Worm (Caenorhabditis elegans): Measurements from ENCODE around the gene Y57A10B.7.
"Not testable (repeated sequence)": the region's sequence is repeated elsewhere in the genome, so short reads cannot be mapped to it uniquely, and the experiment has no call there.

The Y57A10B.7 gene

DNA sequence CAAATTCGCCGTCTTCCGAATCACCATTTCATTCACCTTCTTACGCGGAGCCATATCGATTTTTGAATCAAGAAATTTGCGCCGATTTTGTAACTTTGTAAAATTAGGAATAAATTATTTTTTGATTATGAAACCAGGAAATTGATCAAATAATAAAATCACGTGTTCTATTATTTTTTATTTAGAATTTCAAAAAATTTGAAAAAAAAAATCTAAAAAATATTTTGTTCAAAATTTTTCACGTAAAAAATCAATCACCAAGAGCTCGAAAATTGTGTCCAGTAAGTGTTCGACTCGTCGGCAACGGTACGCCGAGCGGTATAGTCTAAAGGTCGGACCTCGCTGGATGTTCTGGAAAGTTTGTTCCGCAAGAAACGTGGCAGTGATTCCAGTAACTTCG lies at the start of gene Y57A10B.7:
Y57A10B.7 (minus strand) TSS at position 101 of the 400 bp plus-strand sequence.
- TF ChIP-seq W03F9.2 (tag; optimal IDR thresholded peaks at IDR 0.05) = no peak
- TF ChIP-seq him-1 (tag; optimal IDR thresholded peaks at IDR 0.05) = no peak
- TF ChIP-seq dao-5 (tag; optimal IDR thresholded peaks at IDR 0.05) = no peak

DNA sequence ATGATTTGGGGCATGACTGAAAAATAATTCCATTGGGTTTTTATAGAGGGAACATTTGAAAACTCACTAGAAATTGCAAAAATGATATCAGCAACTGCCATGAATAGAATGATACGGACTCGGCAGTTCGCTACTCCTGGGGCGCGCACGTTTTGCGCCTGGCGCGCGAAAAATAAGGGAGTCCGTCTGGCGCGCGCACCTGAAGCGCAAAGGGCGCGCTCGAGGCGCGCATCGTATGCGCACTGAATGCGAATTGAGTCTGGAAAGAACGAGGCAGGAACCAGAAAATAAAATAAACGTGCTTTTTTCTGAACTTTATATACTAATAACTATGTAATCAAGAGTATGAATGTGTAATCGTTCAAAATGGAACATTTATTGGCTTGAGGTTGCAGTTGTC lies 47.6 kb upstream of the Y57A10B.7 start, which contains the start of gene Y57A10C.10:
Y57A10C.10 (minus strand) TSS at position 101 of the 400 bp plus-strand sequence.
- TF ChIP-seq dao-5, him-1, W03F9.2 (tag; optimal IDR thresholded peaks at IDR 0.05): not testable (repeated sequence)

DNA sequence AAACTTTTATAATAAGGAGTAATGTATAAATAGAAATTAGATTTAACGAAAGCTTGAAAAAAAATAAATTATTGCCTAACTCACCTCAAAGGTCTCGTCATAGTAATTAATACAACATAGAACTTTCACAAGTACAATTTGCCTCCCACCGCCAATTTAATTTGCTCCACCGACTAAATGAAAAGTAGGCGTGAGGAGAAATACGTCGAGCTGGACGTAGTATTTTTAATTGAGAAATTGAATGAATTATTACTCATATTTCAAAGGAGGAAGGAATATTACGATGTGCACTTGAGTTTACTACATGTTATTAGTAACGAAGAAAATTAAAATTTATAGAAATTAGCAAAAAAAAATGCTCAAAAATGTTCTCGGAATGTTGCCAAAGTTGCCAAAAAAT lies 44.9 kb upstream of the Y57A10B.7 start, which contains the start of gene Y57A10C.9:
Y57A10C.9 (minus strand) TSS at position 101 of the 400 bp plus-strand sequence.
- no peak for TF ChIP-seq W03F9.2 (tag; optimal IDR thresholded peaks at IDR 0.05)

DNA sequence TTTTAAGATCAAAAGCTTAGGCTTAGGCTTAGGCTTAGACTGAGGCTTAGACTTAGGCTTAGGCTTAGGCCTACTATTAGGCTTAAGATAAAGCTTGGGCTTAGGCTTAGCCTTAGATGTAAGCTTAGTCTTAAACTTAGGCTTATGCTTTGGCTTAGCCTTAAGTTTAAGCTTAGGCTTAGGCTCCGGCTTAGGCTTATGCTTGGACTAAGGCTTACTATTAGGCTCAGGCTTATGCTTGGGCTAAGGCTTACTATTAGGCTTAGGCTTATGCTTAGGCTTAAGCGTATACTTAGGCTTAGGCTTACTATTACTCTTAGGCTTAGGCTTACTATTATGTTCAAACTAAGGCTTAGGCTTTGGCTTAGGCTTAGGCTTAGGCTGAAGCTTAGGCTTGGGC lies 43.1 kb upstream of the Y57A10B.7 start:
- TF ChIP-seq W03F9.2 (tag; optimal IDR thresholded peaks at IDR 0.05) (no peak), dao-5 (tag; optimal IDR thresholded peaks at IDR 0.05) (no peak), him-1 (tag; optimal IDR thresholded peaks at IDR 0.05) (no peak)

DNA sequence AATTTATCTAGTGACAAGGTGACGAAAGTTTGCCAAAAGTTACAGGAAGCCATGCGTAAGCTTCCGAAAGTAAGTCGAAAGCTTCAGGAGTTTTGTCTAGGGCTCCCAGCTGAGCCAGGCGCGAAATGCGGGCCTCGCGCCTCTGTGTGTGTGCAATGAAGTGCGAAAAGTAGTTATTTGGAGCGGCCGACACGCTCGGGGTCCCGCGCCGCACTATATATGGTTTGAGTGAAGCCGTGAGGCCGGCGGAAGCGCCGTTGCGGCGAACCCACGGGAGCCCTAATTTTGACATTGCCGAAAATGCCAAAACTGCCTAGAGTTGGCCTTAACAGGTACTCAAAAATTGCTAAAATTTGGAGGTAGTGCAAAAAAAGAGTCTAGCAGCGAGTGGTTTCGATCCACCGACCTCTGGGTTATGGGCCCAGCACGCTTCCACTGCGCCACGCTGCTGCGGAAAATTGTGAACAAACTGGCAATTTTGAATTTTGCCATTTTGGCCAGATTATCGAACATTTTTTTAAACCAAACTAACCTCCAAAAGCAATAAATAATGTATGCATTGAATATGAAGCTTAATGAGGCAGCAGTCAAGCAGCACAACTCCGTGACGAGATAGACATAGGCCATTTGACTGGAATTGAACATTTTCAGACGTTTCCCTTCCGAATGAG lies 41.7 kb upstream of the Y57A10B.7 start:
- TF ChIP-seq him-1 (tag; optimal IDR thresholded peaks at IDR 0.05) = no peak
- TF ChIP-seq W03F9.2 (tag; optimal IDR thresholded peaks at IDR 0.05) = no peak
- no peak for TF ChIP-seq dao-5 (tag; optimal IDR thresholded peaks at IDR 0.05)

DNA sequence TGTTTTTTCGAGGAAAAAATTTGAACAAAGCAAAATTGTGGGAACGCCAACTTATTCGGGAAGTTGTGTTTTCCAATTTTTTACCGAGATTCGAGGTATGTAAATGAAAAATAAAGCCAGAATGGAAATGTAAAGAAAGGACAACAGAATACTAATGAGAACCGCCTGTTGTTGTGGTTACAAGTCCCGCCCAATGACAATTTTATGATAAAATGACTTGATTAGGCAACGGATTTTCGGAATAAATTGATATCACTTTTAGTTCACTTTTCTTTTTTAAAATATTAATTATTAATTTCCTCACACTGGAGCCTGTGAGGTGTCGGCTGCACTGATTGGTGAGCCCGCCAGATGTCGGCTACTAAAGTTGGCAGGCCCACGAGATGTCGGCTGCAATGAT lies 38.8 kb upstream of the Y57A10B.7 start, which contains the start of gene dct-12:
dct-12 (minus strand) TSS at position 101 of the 400 bp plus-strand sequence.
- TF ChIP-seq W03F9.2 (tag; optimal IDR thresholded peaks at IDR 0.05) = no peak

DNA sequence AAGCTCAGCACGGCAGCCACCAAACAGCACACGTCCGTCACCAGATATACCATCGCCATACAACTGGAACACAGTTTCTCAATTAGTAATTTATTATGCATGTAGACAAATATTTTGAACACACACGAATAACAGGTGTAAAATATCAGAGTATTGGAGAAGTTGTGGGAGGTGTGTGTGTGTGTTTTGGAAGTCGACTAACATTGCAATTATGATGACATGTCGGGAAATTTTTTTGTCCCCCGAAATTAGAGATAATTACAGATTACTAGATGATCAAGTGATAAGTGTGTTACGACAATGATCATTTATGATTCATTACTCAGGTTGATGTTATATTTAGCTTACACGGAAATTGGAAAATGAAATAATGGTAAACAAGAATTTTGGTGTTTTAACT lies 36.2 kb upstream of the Y57A10B.7 start, which contains the start of gene Y57A10C.8:
Y57A10C.8 (minus strand) TSS at position 101 of the 400 bp plus-strand sequence.
- no peak for TF ChIP-seq dao-5 (tag; optimal IDR thresholded peaks at IDR 0.05)
- TF ChIP-seq him-1 (tag; optimal IDR thresholded peaks at IDR 0.05) = no peak
- TF ChIP-seq W03F9.2 (tag; optimal IDR thresholded peaks at IDR 0.05) = no peak

DNA sequence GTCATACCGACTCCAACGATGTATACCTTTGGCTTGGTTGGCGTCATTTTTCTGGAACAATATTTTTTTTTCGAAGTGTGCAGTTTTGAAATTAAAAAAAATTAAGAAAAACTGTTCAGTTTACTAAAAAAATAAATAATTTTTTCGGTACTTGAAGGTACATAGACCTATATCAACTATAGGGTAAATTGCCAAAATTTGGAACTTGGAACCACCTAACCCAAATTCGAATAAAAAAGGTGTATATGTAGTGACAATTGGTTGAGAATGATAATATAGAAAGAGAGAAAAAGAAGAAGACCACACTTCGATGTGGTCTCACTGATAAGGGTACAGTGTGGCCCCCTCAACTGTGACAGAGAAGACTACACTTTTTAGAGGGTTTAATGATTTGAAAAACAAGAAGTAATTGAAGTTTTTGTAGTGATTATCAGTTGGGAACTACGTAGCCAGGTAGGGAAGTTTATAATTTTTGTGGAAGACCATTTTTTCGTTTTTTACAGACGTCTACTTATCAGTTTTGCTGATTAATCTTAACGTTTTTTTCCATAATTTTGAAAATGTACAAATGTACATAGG lies 32.1 kb upstream of the Y57A10B.7 start, which contains the start of gene daf-22:
daf-22 (minus strand) TSS at position 51 of the 579 bp plus-strand sequence.
- TF ChIP-seq W03F9.2 (tag; optimal IDR thresholded peaks at IDR 0.05) = peak; percentile 32
- no peak for TF ChIP-seq dao-5 (tag; optimal IDR thresholded peaks at IDR 0.05)
- TF ChIP-seq him-1 (tag; optimal IDR thresholded peaks at IDR 0.05) = no peak

DNA sequence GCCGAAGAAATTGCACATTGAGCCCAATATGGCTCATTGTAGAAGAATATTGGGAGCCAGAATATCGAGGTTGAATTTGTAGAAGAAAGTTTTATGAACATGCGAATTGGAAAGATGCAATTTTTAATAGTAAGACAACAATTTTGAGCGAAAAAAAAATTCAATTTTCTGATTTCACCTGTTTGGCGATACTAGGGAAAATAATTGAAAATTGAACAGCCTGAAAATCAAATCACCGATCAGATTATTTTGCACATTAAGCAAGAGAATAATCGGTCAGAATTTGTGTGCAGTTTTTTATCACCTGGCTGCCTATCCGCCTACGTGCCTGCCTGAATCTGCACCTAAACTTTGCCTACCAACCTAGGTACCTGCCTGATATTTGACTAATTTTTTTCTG lies 26.9 kb upstream of the Y57A10B.7 start, which contains the start of gene sre-26:
sre-26 (minus strand) TSS at position 101 of the 400 bp plus-strand sequence.
- TF ChIP-seq him-1 (tag; optimal IDR thresholded peaks at IDR 0.05) = no peak
- TF ChIP-seq dao-5 (tag; optimal IDR thresholded peaks at IDR 0.05) = no peak

DNA sequence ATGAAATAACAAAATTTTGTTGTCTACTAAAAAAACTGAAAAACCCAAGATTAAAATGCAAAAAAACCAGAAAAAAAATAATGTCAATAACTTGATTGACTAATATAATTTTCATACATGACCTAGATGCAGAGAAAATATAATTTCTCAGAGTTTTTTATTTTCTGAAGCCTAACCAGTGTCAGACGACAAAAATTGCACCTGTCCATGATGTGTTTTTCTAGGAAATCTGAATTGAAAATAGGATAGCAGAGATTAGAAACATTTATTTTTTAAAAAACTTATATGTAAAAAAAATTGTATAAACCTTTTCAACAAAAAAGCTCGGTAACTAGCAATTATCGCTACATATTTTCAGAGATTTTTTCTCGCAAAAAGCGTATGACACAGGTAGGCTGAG lies 24.4 kb upstream of the Y57A10B.7 start:
- no peak for TF ChIP-seq dao-5 (tag; optimal IDR thresholded peaks at IDR 0.05)
- no peak for TF ChIP-seq W03F9.2 (tag; optimal IDR thresholded peaks at IDR 0.05)
- TF ChIP-seq him-1 (tag; optimal IDR thresholded peaks at IDR 0.05) = no peak

DNA sequence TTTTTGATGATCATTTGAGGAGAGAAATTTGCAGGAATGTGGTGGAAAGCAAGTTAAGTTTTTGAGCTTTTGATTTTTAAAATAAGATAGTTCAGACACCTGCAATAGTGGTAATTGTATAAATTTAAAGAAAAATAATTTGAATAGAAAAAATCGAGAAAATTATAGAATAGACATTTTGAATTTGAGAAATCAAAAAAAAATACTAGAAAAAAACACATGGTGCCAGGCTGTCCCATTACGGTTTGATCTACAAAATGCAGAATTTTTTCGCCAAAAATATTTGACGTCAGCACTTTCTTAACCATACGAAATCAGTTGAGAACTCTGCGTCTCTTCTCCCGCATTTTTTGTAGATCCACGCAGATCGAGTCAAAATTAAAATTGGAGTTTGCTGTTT lies 23.9 kb upstream of the Y57A10B.7 start, which contains the start of gene sre-27:
sre-27 (minus strand) TSS at position 101 of the 400 bp plus-strand sequence.
- TF ChIP-seq him-1 (tag; optimal IDR thresholded peaks at IDR 0.05) (no peak), W03F9.2 (tag; optimal IDR thresholded peaks at IDR 0.05) (no peak), dao-5 (tag; optimal IDR thresholded peaks at IDR 0.05) (no peak)

DNA sequence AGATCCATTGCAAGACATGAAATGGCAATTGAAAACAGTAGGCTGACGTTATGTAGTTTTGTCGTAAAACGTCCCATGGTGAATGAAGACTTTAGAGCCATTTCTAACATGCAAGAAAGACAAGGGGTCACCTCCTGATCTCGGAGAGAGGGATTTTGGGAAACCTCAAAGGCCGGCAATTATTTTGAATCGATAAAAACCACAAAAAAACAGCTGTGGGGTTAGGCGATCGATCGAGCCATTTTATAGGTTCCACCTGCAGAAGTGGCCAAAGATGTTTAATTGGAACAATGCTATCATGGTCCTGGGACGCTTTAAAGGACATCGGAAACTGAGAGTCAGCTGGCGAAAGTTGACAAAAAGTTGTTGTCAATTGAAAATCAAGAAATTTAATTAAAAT lies 21.2 kb upstream of the Y57A10B.7 start, which contains the start of gene Y57A10C.11:
Y57A10C.11 (minus strand) TSS at position 101 of the 400 bp plus-strand sequence.
- TF ChIP-seq W03F9.2 (tag; optimal IDR thresholded peaks at IDR 0.05) = no peak
- no peak for TF ChIP-seq dao-5 (tag; optimal IDR thresholded peaks at IDR 0.05)
- TF ChIP-seq him-1 (tag; optimal IDR thresholded peaks at IDR 0.05) = no peak

DNA sequence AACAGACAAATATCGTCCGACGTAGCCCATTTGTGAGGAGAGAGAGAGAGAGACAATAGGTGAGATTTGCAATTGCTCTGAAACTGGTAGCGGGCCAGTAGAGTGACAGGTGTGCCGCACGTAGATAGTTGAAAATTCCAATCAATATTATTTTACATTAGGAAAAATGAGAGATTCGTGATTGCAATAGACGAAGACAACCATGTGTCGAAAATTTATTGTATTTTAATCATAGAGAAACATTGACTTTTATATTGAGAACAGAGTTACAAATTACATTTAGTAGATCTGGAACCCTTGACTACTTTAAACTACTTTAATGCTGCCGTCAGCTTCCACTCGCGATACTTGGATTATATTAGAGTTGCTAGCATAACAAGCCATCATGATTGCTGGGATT lies 18.8 kb upstream of the Y57A10B.7 start, which contains the start of gene Y57A10C.1:
Y57A10C.1 (minus strand) TSS at position 101 of the 400 bp plus-strand sequence.
- no peak for TF ChIP-seq him-1 (tag; optimal IDR thresholded peaks at IDR 0.05)
- no peak for TF ChIP-seq dao-5 (tag; optimal IDR thresholded peaks at IDR 0.05)
- no peak for TF ChIP-seq W03F9.2 (tag; optimal IDR thresholded peaks at IDR 0.05)

DNA sequence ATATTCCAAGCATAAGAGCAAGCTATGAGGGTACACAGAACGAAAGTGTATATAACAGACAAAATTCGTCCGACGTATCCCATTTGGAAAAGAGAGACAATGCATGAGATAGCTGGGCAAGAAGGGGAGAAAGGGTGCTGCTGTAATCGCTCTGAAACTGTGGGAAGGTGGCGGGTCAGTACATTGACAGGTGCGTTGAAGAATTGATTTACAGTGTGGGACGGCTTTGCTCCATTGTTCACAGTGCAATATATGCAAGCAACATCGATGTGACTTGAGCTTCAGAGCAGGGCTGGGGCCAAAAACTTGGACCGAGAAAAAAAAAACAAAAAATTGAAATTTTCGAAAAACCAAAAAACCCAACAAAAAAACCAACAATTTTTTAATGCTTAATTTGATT lies 16.5 kb upstream of the Y57A10B.7 start, which contains the start of gene F57G9.3:
F57G9.3 (minus strand) TSS at position 101 of the 400 bp plus-strand sequence.
- TF ChIP-seq dao-5 (tag; optimal IDR thresholded peaks at IDR 0.05) (no peak), W03F9.2 (tag; optimal IDR thresholded peaks at IDR 0.05) (no peak), him-1 (tag; optimal IDR thresholded peaks at IDR 0.05) (no peak)
